Fruit fly (Drosophila melanogaster) whole organism, embryonic: ENCODE measurements around the gene cbt.
A peak's percentile ranks its signal among the peaks of the same experiment; 100 is the strongest.

Source experiments
- CG10209 ChIP-seq: fragments of 200-800 bp; sonication (Bioruptor generic); optimal IDR thresholded peaks from 3 replicates; lab custom pipeline; 2017; ENCODE audit warnings: missing biosample characterization, mild to moderate bottlenecking, missing genetic modification characterization, missing genetic modification reagents
- CG10543 ChIP-seq: fragments of 200-800 bp; sonication (Bioruptor generic); optimal IDR thresholded peaks from 3 replicates; lab custom pipeline; 2017; ENCODE audit warnings: missing biosample characterization, mild to moderate bottlenecking, missing genetic modification characterization, moderate library complexity
- CG11695 ChIP-seq: fragments of 200-800 bp; sonication (Bioruptor generic); IDR thresholded peaks from 3 replicates; pipeline ENCODE4 v1.3.6; 2022; ENCODE audit warnings: missing biosample characterization, missing genetic modification characterization
- CG13296 ChIP-seq: fragments of 200-800 bp; sonication (Bioruptor generic); optimal IDR thresholded peaks from 3 replicates; lab custom pipeline; 2018; ENCODE audit warnings: missing biosample characterization, mild to moderate bottlenecking, missing genetic modification characterization
- CG1529 ChIP-seq: fragments of 200-800 bp; sonication (Bioruptor generic); optimal IDR thresholded peaks from 3 replicates; lab custom pipeline; 2018; ENCODE audit warnings: missing biosample characterization, missing genetic modification characterization
- CG15601 ChIP-seq: fragments of 200-800 bp; sonication (Bioruptor generic); optimal IDR thresholded peaks from 3 replicates; lab custom pipeline; 2019; ENCODE audit warnings: missing biosample characterization, mild to moderate bottlenecking, missing genetic modification characterization, moderate library complexity
- CG16863 ChIP-seq: fragments of 200-800 bp; sonication (Bioruptor generic); optimal IDR thresholded peaks from 3 replicates; lab custom pipeline; 2016; ENCODE audit warnings: missing biosample characterization, missing genetic modification characterization
- CG17568 ChIP-seq: fragments of 200-800 bp; sonication (Bioruptor generic); optimal IDR thresholded peaks from 2 replicates; lab custom pipeline; 2018; ENCODE audit warnings: missing biosample characterization, mild to moderate bottlenecking, missing genetic modification characterization, moderate library complexity
- CG43689 ChIP-seq: fragments of 200-800 bp; sonication (Bioruptor generic); IDR thresholded peaks from 2 replicates; pipeline ENCODE4 v1.3.6; 2022; ENCODE audit warnings: missing biosample characterization, missing genetic modification characterization
- CG6683 ChIP-seq: fragments of 200-800 bp; sonication (Bioruptor generic); optimal IDR thresholded peaks from 2 replicates; lab custom pipeline; 2017; ENCODE audit warnings: missing biosample characterization, mild to moderate bottlenecking, missing genetic modification characterization, missing genetic modification reagents
- CG6765 ChIP-seq: fragments of 200-800 bp; sonication (Bioruptor generic); optimal IDR thresholded peaks from 3 replicates; lab custom pipeline; 2017; ENCODE audit warnings: missing biosample characterization, mild to moderate bottlenecking, missing genetic modification characterization
- CG7839 ChIP-seq: fragments of 200-800 bp; sonication (Bioruptor generic); optimal IDR thresholded peaks from 3 replicates; lab custom pipeline; 2018; ENCODE audit warnings: missing biosample characterization, mild to moderate bottlenecking, missing genetic modification characterization, moderate library complexity
- CoRest ChIP-seq: fragments of 200-800 bp; sonication (Bioruptor generic); optimal IDR thresholded peaks from 3 replicates; lab custom pipeline; 2018; ENCODE audit warnings: missing biosample characterization, mild to moderate bottlenecking, missing genetic modification characterization, moderate library complexity
- CrebB ChIP-seq: fragments of 200-800 bp; sonication (Bioruptor generic); optimal IDR thresholded peaks from 3 replicates; lab custom pipeline; 2018; ENCODE audit warnings: missing biosample characterization, mild to moderate bottlenecking, missing genetic modification characterization
- E2f1 ChIP-seq: fragments of 200-800 bp; sonication (Bioruptor generic); IDR thresholded peaks from 2 replicates; pipeline ENCODE4 v1.3.6; 2022; ENCODE audit warnings: missing biosample characterization, missing genetic modification characterization
- HHEX ChIP-seq: fragments of 200-800 bp; sonication (Bioruptor generic); optimal IDR thresholded peaks from 3 replicates; lab custom pipeline; 2017; ENCODE audit warnings: missing biosample characterization, mild to moderate bottlenecking, missing genetic modification characterization, missing genetic modification reagents
- PHDP ChIP-seq: fragments of 200-800 bp; sonication (Bioruptor generic); optimal IDR thresholded peaks from 3 replicates; lab custom pipeline; 2018; ENCODE audit warnings: missing biosample characterization, mild to moderate bottlenecking, missing genetic modification characterization, moderate library complexity
- Trl ChIP-seq, 3 experiments: fragments of >200 bp in 2 of 3; fragments of 200-800 bp in 1 of 3; sonication (Bioruptor generic) in 1 of 3; optimal IDR thresholded peaks; 2 replicates in 1 of 3; 3 replicates in 2 of 3; lab custom pipeline; 2016 to 2017; ENCODE audit warnings: missing biosample characterization in 1 of 3, missing genetic modification characterization in 1 of 3
- Vsx1 ChIP-seq: fragments of 200-800 bp; sonication (Bioruptor generic); optimal IDR thresholded peaks from 2 replicates; lab custom pipeline; 2017; ENCODE audit warnings: missing biosample characterization, mild to moderate bottlenecking, missing genetic modification characterization, missing genetic modification reagents
- dimm ChIP-seq: fragments of 200-800 bp; sonication (Bioruptor generic); IDR thresholded peaks from 2 replicates; pipeline ENCODE4 v1.3.6; 2022; ENCODE audit warnings: missing biosample characterization, missing genetic modification characterization
- dm ChIP-seq: fragments of 200-800 bp; sonication (Bioruptor generic); optimal IDR thresholded peaks from 3 replicates; lab custom pipeline; 2016; ENCODE audit warnings: missing biosample characterization, missing genetic modification characterization
- dmrt99B ChIP-seq: fragments of 200-800 bp; sonication (Bioruptor generic); optimal IDR thresholded peaks from 2 replicates; lab custom pipeline; 2018; ENCODE audit warnings: missing biosample characterization, mild to moderate bottlenecking, missing genetic modification characterization, moderate library complexity
- gcm2 ChIP-seq: fragments of 200-800 bp; sonication (Bioruptor generic); optimal IDR thresholded peaks from 2 replicates; lab custom pipeline; 2016; ENCODE audit warnings: missing biosample characterization, missing genetic modification characterization
- lilli ChIP-seq: fragments of 200-800 bp; sonication (Bioruptor generic); optimal IDR thresholded peaks from 3 replicates; lab custom pipeline; 2016; ENCODE audit warnings: missing biosample characterization, missing genetic modification characterization
- nau ChIP-seq: fragments of 200-800 bp; sonication (Bioruptor generic); optimal IDR thresholded peaks from 3 replicates; lab custom pipeline; 2017; ENCODE audit warnings: missing biosample characterization, mild to moderate bottlenecking, missing genetic modification characterization, missing genetic modification reagents
- odd ChIP-seq: fragments of 200-800 bp; sonication (Bioruptor generic); optimal IDR thresholded peaks from 2 replicates; lab custom pipeline; 2017; ENCODE audit warnings: missing biosample characterization, mild to moderate bottlenecking, missing genetic modification characterization
- onecut ChIP-seq: fragments of 200-800 bp; sonication (Bioruptor generic); IDR thresholded peaks from 2 replicates; pipeline ENCODE4 v1.3.6; 2022; ENCODE audit warnings: missing biosample characterization, missing genetic modification characterization
- scrt ChIP-seq: fragments of 200-800 bp; sonication (Bioruptor generic); optimal IDR thresholded peaks from 2 replicates; lab custom pipeline; 2018; ENCODE audit warnings: missing biosample characterization, mild to moderate bottlenecking, missing genetic modification characterization, moderate library complexity
- sd ChIP-seq: fragments of 200-800 bp; sonication (Bioruptor generic); optimal IDR thresholded peaks from 3 replicates; lab custom pipeline; 2018; ENCODE audit warnings: missing biosample characterization, mild to moderate bottlenecking, missing genetic modification characterization, moderate library complexity
- sna ChIP-seq: fragments of 200-800 bp; sonication (Bioruptor generic); IDR thresholded peaks from 2 replicates; pipeline ENCODE4 v1.3.6; 2022; ENCODE audit warnings: missing biosample characterization, missing genetic modification characterization; ENCODE audit not compliant: partially characterized antibody
- sqz ChIP-seq: fragments of 200-800 bp; sonication (Bioruptor generic); optimal IDR thresholded peaks from 3 replicates; lab custom pipeline; 2018; ENCODE audit warnings: missing biosample characterization, mild to moderate bottlenecking, missing genetic modification characterization
- sug ChIP-seq: fragments of 200-800 bp; optimal IDR thresholded peaks from 2 replicates; lab custom pipeline; 2019; ENCODE audit warnings: missing biosample characterization, mild to moderate bottlenecking, missing genetic modification characterization, moderate library complexity
- tap ChIP-seq: fragments of 200-800 bp; optimal IDR thresholded peaks from 3 replicates; lab custom pipeline; 2019; ENCODE audit warnings: missing biosample characterization, mild to moderate bottlenecking, missing genetic modification characterization, moderate library complexity
- unc-4 ChIP-seq: fragments of 200-800 bp; sonication (Bioruptor generic); IDR thresholded peaks from 2 replicates; pipeline ENCODE4 v1.3.6; 2022; ENCODE audit warnings: missing biosample characterization, missing genetic modification characterization; ENCODE audit not compliant: partially characterized antibody
- zen2 ChIP-seq: fragments of 200-800 bp; sonication (Bioruptor generic); IDR thresholded peaks from 3 replicates; pipeline ENCODE4 v1.3.6; 2022; ENCODE audit warnings: missing biosample characterization, missing genetic modification characterization; ENCODE audit not compliant: partially characterized antibody
- zfh1 ChIP-seq: fragments of 200-800 bp; sonication (Bioruptor generic); IDR thresholded peaks from 3 replicates; pipeline ENCODE4 v1.3.6; 2022; ENCODE audit warnings: missing biosample characterization, missing genetic modification characterization

Gene cbt

dm6 chr2L:484281-484943 lies 4.9 kb upstream of the cbt start (continued):
- TF ChIP-seq sug (tag; lab: Kevin White, UChicago): peak; percentile 100
- no peak for TF ChIP-seq unc-4
- peak; percentile 28 for TF ChIP-seq scrt
- no peak for TF ChIP-seq CG11695 (GFP tag; lab: Robert Waterston, UW)
- TF ChIP-seq CG43689 (GFP tag; lab: Robert Waterston, UW): no peak
- no peak for TF ChIP-seq CG16863 (GFP tag; lab: Kevin White, UChicago)
- no peak for TF ChIP-seq gcm2 (GFP tag; lab: Kevin White, UChicago)
- peak; percentile 14 for TF ChIP-seq CrebB
- 0 out of 3 replicates have a peak, but pooled peaks have one; percentile 33 for TF ChIP-seq zen2 (GFP tag; lab: Robert Waterston, UW)
- 0 out of 3 replicates have a peak, but pooled peaks have one; percentile 30 for TF ChIP-seq zfh1 (GFP tag; lab: Robert Waterston, UW)
- no peak for TF ChIP-seq dimm (GFP tag; lab: Robert Waterston, UW)
- TF ChIP-seq tap (tag; lab: Kevin White, UChicago): peak; percentile 29
- peak; percentile 66 for TF ChIP-seq HHEX
- no peak for TF ChIP-seq CG7839 (tag; lab: Kevin White, UChicago)
- no peak for TF ChIP-seq CG15601
- TF ChIP-seq Vsx1 (GFP tag; lab: Kevin White, UChicago): no peak
- peak; percentile 59 for TF ChIP-seq CG13296 (GFP tag; lab: Kevin White, UChicago)
- TF ChIP-seq sna: no peak
- peak; percentile 73 for TF ChIP-seq nau (GFP tag; lab: Kevin White, UChicago)
- TF ChIP-seq PHDP (tag; lab: Kevin White, UChicago): peak; percentile 9
- TF ChIP-seq CG10543: peak; percentile 98
- TF ChIP-seq CoRest (tag; lab: Kevin White, UChicago): peak; percentile 19
- peak; percentile 80 for TF ChIP-seq sqz (GFP tag; lab: Kevin White, UChicago)
- TF ChIP-seq CG10209 (GFP tag; lab: Kevin White, UChicago): peak; percentile 90
- peak; percentile 29 for TF ChIP-seq E2f1 (GFP tag; lab: Robert Waterston, UW)
- TF ChIP-seq lilli (GFP tag; lab: Kevin White, UChicago): peak; percentile 12
- no peak for TF ChIP-seq Trl (optimal IDR thresholded peaks at IDR 0.05; lab: Kevin White, UChicago)
- no peak for TF ChIP-seq Trl (GFP tag; optimal IDR thresholded peaks at IDR 0.05; lab: Kevin White, UChicago)
- TF ChIP-seq sd (tag; lab: Kevin White, UChicago): peak; percentile 98
- TF ChIP-seq odd (GFP tag; lab: Kevin White, UChicago): peak; percentile 33
- peak; percentile 7; the same call in 1 of the 2 replicates for TF ChIP-seq onecut (GFP tag; lab: Robert Waterston, UW)
- TF ChIP-seq CG6683 (GFP tag; lab: Kevin White, UChicago): peak; percentile 26
- TF ChIP-seq dm: peak; percentile 41
- TF ChIP-seq CG6765 (GFP tag; lab: Kevin White, UChicago): peak; percentile 28
- no peak for TF ChIP-seq CG17568 (GFP tag; lab: Kevin White, UChicago)
- TF ChIP-seq dmrt99B (tag; lab: Kevin White, UChicago): peak; percentile 22
- TF ChIP-seq CG1529 (GFP tag; lab: Kevin White, UChicago): no peak
